Fruit fly (Drosophila melanogaster) whole organism, adult: ENCODE data around the gene Ccdc39.

Experiments
- CG11617 ChIP-seq: fragments of 200-800 bp; sonication (Bioruptor generic); optimal IDR thresholded peaks from 2 replicates; lab custom pipeline; 2017; ENCODE audit warnings: mild to moderate bottlenecking, missing biosample characterization, missing genetic modification reagents, missing genetic modification characterization
- CG12768 ChIP-seq: fragments of 200-800 bp; sonication (Bioruptor generic); optimal IDR thresholded peaks from 2 replicates; lab custom pipeline; 2017; ENCODE audit warnings: missing biosample characterization, missing genetic modification characterization, mild to moderate bottlenecking, moderate library complexity, missing genetic modification reagents
- CG14711 ChIP-seq: fragments of 200-800 bp; sonication (Bioruptor generic); optimal IDR thresholded peaks from 2 replicates; lab custom pipeline; 2018; ENCODE audit warnings: missing biosample characterization, mild to moderate bottlenecking, missing genetic modification characterization, moderate library complexity
- CG1620 ChIP-seq: fragments of 200-800 bp; sonication (Bioruptor generic); optimal IDR thresholded peaks from 2 replicates; lab custom pipeline; 2016; ENCODE audit warnings: missing biosample characterization, missing genetic modification characterization
- CG33017 ChIP-seq: fragments of 200-800 bp; sonication (Bioruptor generic); optimal IDR thresholded peaks from 2 replicates; lab custom pipeline; 2018; ENCODE audit warnings: missing biosample characterization, mild to moderate bottlenecking, missing genetic modification characterization, moderate library complexity
- CG5204 ChIP-seq: fragments of 200-800 bp; sonication (Bioruptor generic); optimal IDR thresholded peaks from 2 replicates; lab custom pipeline; 2016; ENCODE audit warnings: missing biosample characterization, missing genetic modification characterization
- CG7045 ChIP-seq: fragments of 200-800 bp; sonication (Bioruptor generic); optimal IDR thresholded peaks from 2 replicates; lab custom pipeline; 2017; ENCODE audit warnings: missing biosample characterization, mild to moderate bottlenecking, missing genetic modification characterization
- CG7101 ChIP-seq: fragments of 200-800 bp; sonication (Bioruptor generic); optimal IDR thresholded peaks from 2 replicates; lab custom pipeline; 2018; ENCODE audit warnings: missing biosample characterization, mild to moderate bottlenecking, missing genetic modification characterization, moderate library complexity
- Clk ChIP-seq: fragments of 200-800 bp; sonication (Bioruptor generic); optimal IDR thresholded peaks from 2 replicates; lab custom pipeline; 2017; ENCODE audit warnings: missing biosample characterization, missing genetic modification characterization
- Crg-1 ChIP-seq: fragments of 200-800 bp; sonication (Bioruptor generic); optimal IDR thresholded peaks from 2 replicates; lab custom pipeline; 2016; ENCODE audit warnings: missing biosample characterization, missing genetic modification characterization
- Hr96 ChIP-seq: fragments of 200-800 bp; sonication (Bioruptor generic); optimal IDR thresholded peaks from 2 replicates; lab custom pipeline; 2016; ENCODE audit warnings: missing biosample characterization, missing genetic modification characterization
- Mnt ChIP-seq: fragments of 200-800 bp; sonication (Bioruptor generic); optimal IDR thresholded peaks from 2 replicates; lab custom pipeline; 2016; ENCODE audit warnings: missing biosample characterization, mild to moderate bottlenecking, missing genetic modification characterization
- bab1 ChIP-seq: fragments of 200-800 bp; sonication (Bioruptor generic); optimal IDR thresholded peaks from 3 replicates; lab custom pipeline; 2019; ENCODE audit warnings: missing biosample characterization, mild to moderate bottlenecking, missing genetic modification characterization, moderate library complexity
- cic ChIP-seq: fragments of 200-800 bp; sonication (Bioruptor generic); optimal IDR thresholded peaks from 2 replicates; lab custom pipeline; 2017; ENCODE audit warnings: missing biosample characterization, mild to moderate bottlenecking, missing genetic modification characterization, moderate library complexity
- cnc ChIP-seq, 2 experiments: fragments of >200 bp; optimal IDR thresholded peaks; 2 replicates each; lab custom pipeline; 2017
- kay ChIP-seq: fragments of 200-800 bp; sonication (Bioruptor generic); peaks from one replicate; lab custom pipeline; 2016; ENCODE audit warnings: missing biosample characterization, missing genetic modification characterization, borderline replicate concordance
- ovo ChIP-seq: fragments of 200-800 bp; sonication (Bioruptor generic); optimal IDR thresholded peaks from 2 replicates; lab custom pipeline; 2016; ENCODE audit warnings: missing biosample characterization, missing genetic modification characterization
- pad ChIP-seq: fragments of 200-800 bp; sonication (Bioruptor generic); optimal IDR thresholded peaks from 3 replicates; lab custom pipeline; 2017; ENCODE audit warnings: missing biosample characterization, missing genetic modification characterization, mild to moderate bottlenecking, moderate library complexity, missing genetic modification reagents
- tj ChIP-seq: fragments of 200-800 bp; sonication (Bioruptor generic); optimal IDR thresholded peaks from 3 replicates; lab custom pipeline; 2017; ENCODE audit warnings: missing biosample characterization, mild to moderate bottlenecking, missing genetic modification characterization, moderate library complexity
- toe ChIP-seq: fragments of 200-800 bp; sonication (Bioruptor generic); optimal IDR thresholded peaks from 2 replicates; lab custom pipeline; 2016; ENCODE audit warnings: missing biosample characterization, missing genetic modification characterization

Ccdc39 gene

DNA sequence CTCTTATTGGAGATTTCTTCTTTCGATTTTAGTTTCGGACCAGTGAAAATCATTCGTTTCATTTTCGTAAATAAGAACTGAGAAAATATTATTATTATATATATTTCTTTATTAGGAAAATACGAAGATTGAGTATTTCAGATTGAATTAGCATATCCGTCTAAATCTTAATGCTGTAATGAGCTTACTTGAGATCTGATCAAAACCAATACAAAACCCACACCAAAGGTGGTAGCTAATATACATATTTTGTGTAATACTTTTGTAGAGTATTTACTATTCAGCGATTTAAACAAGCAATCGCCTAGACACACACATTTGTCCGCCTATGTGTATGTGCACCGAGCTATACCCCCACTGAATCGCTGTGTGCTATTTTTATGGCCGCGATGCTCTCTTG lies 3.8 kb downstream of the Ccdc39 start:
- TF ChIP-seq kay, result peak; percentile 33
- TF ChIP-seq CG1620, result no peak

DNA sequence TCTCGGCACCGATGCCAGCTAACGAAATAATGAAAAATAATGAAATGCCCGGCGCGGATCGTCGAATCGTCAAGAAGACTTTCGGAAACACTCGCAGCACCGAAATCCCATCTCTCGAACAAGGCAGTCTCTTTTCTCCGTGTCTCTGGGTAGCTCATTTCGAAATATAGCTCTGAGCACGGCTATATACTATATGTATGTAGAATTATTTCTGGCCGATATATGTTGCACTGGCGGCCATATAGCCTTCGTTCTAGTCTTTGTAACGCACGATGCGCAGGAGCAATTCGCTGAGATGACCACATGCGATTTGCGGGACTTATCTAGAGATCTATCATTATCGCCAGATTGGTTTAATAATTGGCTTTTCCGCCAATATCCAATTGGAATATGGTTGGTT lies 4.3 kb downstream of the Ccdc39 start, which contains the start of gene CG14655:
Gene CG14655 (minus strand): TSS at position 41 of the 400 bp plus-strand sequence.
- TF ChIP-seq Clk (no peak), CG33017 (tag; lab: Kevin White, UChicago) (no peak), CG14711 (tag; lab: Kevin White, UChicago) (no peak), bab1 (GFP tag; lab: Kevin White, UChicago) (no peak), toe (GFP tag; lab: Kevin White, UChicago) (no peak), Mnt (GFP tag; lab: Kevin White, UChicago) (no peak), CG11617 (no peak), CG7101 (tag; lab: Kevin White, UChicago) (no peak), cic (GFP tag; lab: Kevin White, UChicago) (no peak), Hr96 (no peak), CG12768 (GFP tag; lab: Kevin White, UChicago) (no peak), CG1620 (no peak), Crg-1 (no peak), CG5204 (GFP tag; lab: Kevin White, UChicago) (no peak), ovo (GFP tag; lab: Kevin White, UChicago) (no peak), kay (no peak), cnc (optimal IDR thresholded peaks at IDR 0.05; lab: Kevin White, UChicago) (no peak), pad (no peak), CG7045 (GFP tag; lab: Kevin White, UChicago) (no peak)

DNA sequence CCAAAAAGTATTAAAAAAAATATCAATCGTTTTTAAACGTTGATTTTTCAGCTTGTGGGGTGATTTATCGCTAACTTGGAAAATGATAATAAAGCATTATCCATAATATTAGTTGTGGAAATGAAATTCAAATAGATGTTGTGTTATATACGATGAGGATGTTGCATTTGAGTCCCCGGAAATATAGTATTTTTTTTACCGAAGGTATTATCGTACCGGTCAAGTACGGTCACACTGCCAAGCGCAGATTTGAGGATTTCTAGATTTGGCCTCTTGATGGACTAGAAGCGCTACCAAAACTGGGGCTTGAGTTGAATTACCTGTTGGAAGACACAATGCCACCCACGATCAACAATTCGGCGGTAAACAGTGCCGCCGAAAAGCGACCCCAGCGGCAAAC lies 9.2 kb downstream of the Ccdc39 start:
- TF ChIP-seq kay, result peak; percentile 48
- TF ChIP-seq CG5204 (GFP tag; lab: Kevin White, UChicago), result no peak
- TF ChIP-seq bab1 (GFP tag; lab: Kevin White, UChicago), result peak; percentile 49
- no peak for TF ChIP-seq ovo (GFP tag; lab: Kevin White, UChicago)

DNA sequence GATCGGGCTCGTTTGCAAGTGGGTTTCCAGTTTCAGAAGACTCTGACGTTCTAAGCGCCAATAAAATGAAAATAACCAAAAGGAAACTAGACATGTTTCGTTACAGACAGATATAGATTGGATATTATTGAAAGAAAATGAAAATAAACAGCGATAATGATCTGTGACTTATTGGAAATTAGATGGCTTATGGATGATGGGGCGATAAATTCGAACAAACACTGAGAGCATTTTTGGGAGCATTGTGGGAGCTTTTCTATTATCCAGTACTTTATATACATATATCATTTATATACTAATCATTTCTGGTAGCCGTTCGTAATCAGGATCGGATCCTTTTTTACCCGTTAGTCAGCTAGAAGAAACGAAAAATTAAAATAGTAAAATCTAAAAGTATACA lies 9.6 kb downstream of the Ccdc39 start, which contains the start of gene CG44088:
Gene CG44088 (minus strand): TSS at position 101 of the 400 bp plus-strand sequence.
- TF ChIP-seq kay (peak; percentile 51), CG11617 (no peak)

DNA sequence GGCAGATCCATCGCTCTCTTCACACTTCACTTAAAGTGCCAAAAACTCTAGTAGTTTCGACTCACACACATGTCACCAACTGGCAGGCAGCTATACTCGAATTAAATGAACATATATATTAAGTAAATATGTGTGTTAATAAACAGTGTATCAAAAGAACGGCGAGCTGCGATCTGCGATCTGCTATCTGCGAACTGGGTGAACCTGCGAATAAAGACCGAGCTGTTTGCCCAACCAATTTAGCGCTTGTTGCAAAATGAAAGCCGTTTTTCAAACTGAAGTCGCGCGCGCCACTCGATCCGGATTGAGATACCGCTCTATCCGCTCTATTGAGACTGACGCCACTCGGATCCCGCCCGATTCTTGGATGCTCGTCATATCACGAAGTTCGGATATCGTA lies 11.4 kb downstream of the Ccdc39 start, which contains the start of gene CG44098:
Gene CG44098 (minus strand): TSS at position 101 of the 400 bp plus-strand sequence.
- TF ChIP-seq CG5204 (GFP tag; lab: Kevin White, UChicago) (no peak), toe (GFP tag; lab: Kevin White, UChicago) (no peak), Clk (no peak), tj (no peak)

DNA sequence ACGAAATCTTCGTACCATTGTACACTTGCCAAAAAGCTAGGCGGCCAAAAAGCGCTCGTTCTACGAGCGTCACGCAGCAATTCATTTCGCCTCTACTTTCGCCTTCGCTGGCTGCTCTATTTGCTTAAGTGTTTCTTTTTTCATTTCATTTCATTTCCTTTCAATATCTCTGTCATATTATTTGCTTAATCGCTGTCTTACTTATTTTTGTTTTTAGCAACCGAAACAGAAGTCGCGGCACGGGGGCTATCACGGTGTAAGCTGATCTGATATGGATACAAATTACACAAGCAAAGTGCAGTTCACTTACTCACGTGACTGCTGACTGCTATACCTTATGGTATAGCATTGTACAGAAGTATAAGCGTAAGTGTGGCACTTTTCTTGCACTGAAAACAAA lies 13.2 kb downstream of the Ccdc39 start:
- TF ChIP-seq CG12768 (GFP tag; lab: Kevin White, UChicago) (no peak), tj (peak; percentile 78)

DNA sequence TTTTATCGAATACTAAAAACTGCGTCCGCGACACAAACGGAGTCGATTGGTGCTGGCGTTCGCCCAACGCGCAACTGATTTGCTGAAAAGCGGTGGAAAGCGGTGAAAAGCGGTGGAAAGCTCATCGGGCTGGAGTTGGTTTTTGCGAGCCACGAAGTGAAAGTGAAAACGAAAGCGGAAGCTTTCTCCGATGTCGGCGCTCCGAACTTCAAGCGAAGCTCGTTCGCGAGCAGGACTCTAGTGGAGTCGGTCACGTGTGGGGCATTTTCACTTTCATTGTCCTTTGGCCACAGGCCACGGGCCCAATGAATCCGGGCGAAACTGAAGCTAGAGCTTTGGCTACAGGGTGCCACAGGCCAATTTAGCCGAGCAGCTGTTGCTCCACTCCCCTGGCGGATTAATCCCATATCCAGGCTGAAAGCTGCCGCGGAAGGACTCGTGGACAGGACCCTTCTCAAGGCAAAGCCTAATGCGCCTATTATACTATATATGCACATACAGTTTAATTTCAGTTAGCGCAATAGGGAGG lies 15.7 kb downstream of the Ccdc39 start:
- no peak for TF ChIP-seq tj
- no peak for TF ChIP-seq CG33017 (tag; lab: Kevin White, UChicago)
- TF ChIP-seq CG5204 (GFP tag; lab: Kevin White, UChicago), result no peak
- TF ChIP-seq bab1 (GFP tag; lab: Kevin White, UChicago), result no peak
- TF ChIP-seq Clk, result no peak
- TF ChIP-seq CG7101 (tag; lab: Kevin White, UChicago), result no peak
- no peak for TF ChIP-seq CG11617
- TF ChIP-seq Hr96, result no peak
- no peak for TF ChIP-seq CG1620
- TF ChIP-seq Mnt (GFP tag; lab: Kevin White, UChicago), result no peak
- TF ChIP-seq CG14711 (tag; lab: Kevin White, UChicago), result no peak
- no peak for TF ChIP-seq CG7045 (GFP tag; lab: Kevin White, UChicago)
- TF ChIP-seq pad, result no peak
- no peak for TF ChIP-seq toe (GFP tag; lab: Kevin White, UChicago)
- no peak for TF ChIP-seq CG12768 (GFP tag; lab: Kevin White, UChicago)
- no peak for TF ChIP-seq cic (GFP tag; lab: Kevin White, UChicago)
- no peak for TF ChIP-seq Crg-1
- no peak for TF ChIP-seq kay
- TF ChIP-seq cnc (optimal IDR thresholded peaks at IDR 0.05; lab: Kevin White, UChicago), result no peak
- TF ChIP-seq ovo (GFP tag; lab: Kevin White, UChicago), result no peak

DNA sequence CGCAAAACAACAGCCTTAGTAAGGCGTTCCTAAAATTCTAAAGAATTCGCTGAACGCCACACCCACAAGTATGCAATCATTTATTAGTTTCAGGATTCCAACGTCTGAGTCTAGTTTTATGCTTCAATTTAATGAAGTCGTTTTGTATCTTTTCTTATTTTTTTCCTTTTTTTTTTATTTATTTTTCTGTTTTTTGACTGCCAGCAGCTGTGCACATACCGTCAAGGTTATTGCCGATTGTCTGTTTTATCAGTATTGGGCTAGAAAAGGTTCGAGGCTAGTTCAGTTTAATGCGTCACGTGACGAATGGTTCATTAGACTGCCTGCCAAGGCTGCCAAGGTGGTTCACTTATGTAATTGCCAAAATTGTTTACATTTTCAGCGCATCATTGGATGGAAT lies 23.1 kb downstream of the Ccdc39 start:
- no peak for TF ChIP-seq CG7045 (GFP tag; lab: Kevin White, UChicago)

DNA sequence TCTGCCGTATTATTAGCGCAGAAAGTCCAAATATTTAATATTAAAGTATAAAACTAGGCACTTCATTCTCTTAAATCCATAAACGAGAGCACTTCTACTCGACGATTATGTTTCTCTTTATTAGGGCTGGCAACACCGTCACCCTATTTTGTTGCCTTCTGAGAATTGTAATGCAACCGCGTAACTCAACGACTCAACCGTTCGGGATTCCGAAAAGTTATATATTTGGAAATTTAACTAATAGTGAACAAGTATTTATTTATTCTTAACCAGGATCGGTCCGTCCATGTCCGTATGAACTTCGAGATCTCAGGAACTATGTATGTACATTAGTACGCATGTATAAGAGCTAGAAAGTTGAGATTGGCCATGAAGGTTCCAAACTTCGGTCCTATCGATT lies 34.8 kb downstream of the Ccdc39 start, which contains the start of gene atms:
Gene atms (plus strand): TSS at position 301 of the 400 bp plus-strand sequence.
- TF ChIP-seq Clk (no peak), tj (no peak), CG1620 (no peak), toe (GFP tag; lab: Kevin White, UChicago) (no peak), kay (no peak), pad (no peak)
